Worm (Caenorhabditis elegans) whole organism, late embryonic: ENCODE measurements around the gene F44E2.10.

Experiments used
- F13H6.1 ChIP-seq: sonication (generic microtip); optimal IDR thresholded peaks from 2 replicates; lab custom pipeline; 2016; ENCODE audit warnings: missing genetic modification characterization, missing compliant biosample characterization
- ceh-30 ChIP-seq: fragments of 150-350 bp; optimal IDR thresholded peaks from 2 replicates; lab custom pipeline; 2014; ENCODE audit warnings: missing biosample characterization, missing genetic modification characterization
- fkh-10 ChIP-seq: fragments of 150-350 bp; optimal IDR thresholded peaks from 2 replicates; lab custom pipeline; 2014; ENCODE audit warnings: missing biosample characterization, missing genetic modification reagents, missing genetic modification characterization
- hlh-15 ChIP-seq: sonication (generic microtip); optimal IDR thresholded peaks from 2 replicates; lab custom pipeline; 2016; ENCODE audit warnings: missing genetic modification characterization, missing compliant biosample characterization

- no peak for TF ChIP-seq fkh-10 (GFP tag; lab: Kevin White, UChicago)
- no peak for TF ChIP-seq hlh-15 (tag; lab: Kevin White, UChicago)
- peak; percentile 83 for TF ChIP-seq F13H6.1 (tag; lab: Kevin White, UChicago)
- peak; percentile 60 for TF ChIP-seq ceh-30 (tag; lab: Kevin White, UChicago)
These were observed 35.2 kb downstream of the F44E2.10 start for ce11 chrIII:8795595-8796141.
